Worm (Caenorhabditis elegans) whole organism, L4/young adult: Measurements from ENCODE around the gene aldo-1.
A peak's percentile ranks its signal among the peaks of the same experiment; 100 is the strongest.

Experiments
- W03F9.2 ChIP-seq: fragments of 150-350 bp; optimal IDR thresholded peaks from 2 replicates; lab custom pipeline; 2014; ENCODE audit warnings: missing biosample characterization, missing genetic modification characterization
- dao-5 ChIP-seq: sonication (generic microtip); optimal IDR thresholded peaks from 2 replicates; lab custom pipeline; 2016; ENCODE audit warnings: missing genotype, missing genetic modification characterization, moderate library complexity, missing compliant biosample characterization
- him-1 ChIP-seq: sonication (generic microtip); optimal IDR thresholded peaks from 2 replicates; lab custom pipeline; 2016; ENCODE audit warnings: missing genotype, missing genetic modification reagents, missing genetic modification characterization, missing compliant biosample characterization

- TF ChIP-seq him-1 (tag; lab: Kevin White, UChicago) = no peak
- peak; percentile 40 for TF ChIP-seq W03F9.2
- TF ChIP-seq dao-5 = no peak
These were observed 15.8 kb downstream of the aldo-1 start, which contains the start of gene mmad-1 for ce11 chrIII:13548982-13549381.
